Worm (Caenorhabditis elegans) whole organism, L3 larva: Measurements from ENCODE around the gene T09F3.5.

ENCODE experiments used
- R02D3.7 ChIP-seq: fragments of 150-350 bp; optimal IDR thresholded peaks from 2 replicates; lab custom pipeline; 2014; ENCODE audit warnings: missing biosample characterization, missing genetic modification characterization
- ZK546.5 ChIP-seq: sonication (generic microtip); optimal IDR thresholded peaks from 2 replicates; lab custom pipeline; 2017; ENCODE audit warnings: missing biosample characterization, missing genetic modification characterization
- ama-1 ChIP-seq: fragments of 150-350 bp; optimal IDR thresholded peaks from 2 replicates; lab custom pipeline; 2018
- ceh-16 ChIP-seq: sonication (generic microtip); optimal IDR thresholded peaks from 2 replicates; lab custom pipeline; 2017; ENCODE audit warnings: missing biosample characterization, missing genetic modification characterization
- ceh-28 ChIP-seq: fragments of 150-350 bp; optimal IDR thresholded peaks from 2 replicates; lab custom pipeline; 2014; ENCODE audit warnings: missing biosample characterization, missing genetic modification reagents, missing genetic modification characterization
- ceh-82 ChIP-seq: fragments of 150-350 bp; optimal IDR thresholded peaks from 2 replicates; lab custom pipeline; 2014; ENCODE audit warnings: missing biosample characterization, missing genetic modification characterization
- ceh-9 ChIP-seq: sonication (generic microtip); optimal IDR thresholded peaks from 2 replicates; lab custom pipeline; 2018; ENCODE audit warnings: missing biosample characterization, missing genetic modification characterization
- egl-27 ChIP-seq: sonication (generic microtip); optimal IDR thresholded peaks from 4 replicates; lab custom pipeline; 2017; ENCODE audit warnings: missing biosample characterization, missing genetic modification reagents, missing genetic modification characterization
- egl-5 ChIP-seq: fragments of 150-350 bp; optimal IDR thresholded peaks from 2 replicates; lab custom pipeline; 2017; ENCODE audit warnings: missing biosample characterization, missing genetic modification reagents, missing genetic modification characterization, inconsistent platforms
- elt-1 ChIP-seq: fragments of 150-350 bp; optimal IDR thresholded peaks from 2 replicates; lab custom pipeline; 2014; ENCODE audit warnings: missing biosample characterization, missing genetic modification characterization
- elt-2 ChIP-seq: sonication (generic microtip); optimal IDR thresholded peaks from 2 replicates; lab custom pipeline; 2016; ENCODE audit warnings: missing genetic modification reagents, mild to moderate bottlenecking, missing genetic modification characterization, missing compliant biosample characterization
- elt-3 ChIP-seq, 3 experiments: fragments of 150-350 bp in 1 of 3; sonication (generic microtip) in 2 of 3; optimal IDR thresholded peaks; 2 replicates in 2 of 3; 4 replicates in 1 of 3; lab custom pipeline; 2014 to 2017; ENCODE audit warnings: missing biosample characterization in 3 of 3, missing genetic modification characterization in 3 of 3
- fkh-10 ChIP-seq: sonication (generic microtip); optimal IDR thresholded peaks from 2 replicates; lab custom pipeline; 2017; ENCODE audit warnings: missing biosample characterization, missing genetic modification reagents, missing genetic modification characterization
- fos-1 ChIP-seq: fragments of 150-350 bp; optimal IDR thresholded peaks from 2 replicates; lab custom pipeline; 2014; ENCODE audit warnings: missing biosample characterization, missing genetic modification characterization
- jun-1 ChIP-seq: fragments of 150-350 bp; optimal IDR thresholded peaks from 2 replicates; lab custom pipeline; 2014; ENCODE audit warnings: missing biosample characterization, missing genetic modification reagents, missing genetic modification characterization
- lin-39 ChIP-seq: fragments of 150-350 bp; optimal IDR thresholded peaks from 2 replicates; lab custom pipeline; 2018; ENCODE audit warnings: missing biosample characterization, missing genetic modification reagents, missing genetic modification characterization
- lsy-12 ChIP-seq: sonication (generic microtip); optimal IDR thresholded peaks from 2 replicates; lab custom pipeline; 2016; ENCODE audit warnings: mild to moderate bottlenecking, missing genetic modification characterization, missing compliant biosample characterization
- mdl-1 ChIP-seq: fragments of 150-350 bp; optimal IDR thresholded peaks from 2 replicates; lab custom pipeline; 2014; ENCODE audit warnings: missing biosample characterization, missing genetic modification characterization
- nfya-1 ChIP-seq: sonication (generic microtip); optimal IDR thresholded peaks from 2 replicates; lab custom pipeline; 2017; ENCODE audit warnings: missing genetic modification characterization, mild to moderate bottlenecking, missing compliant biosample characterization, antibody characterized with exemption, moderate library complexity; ENCODE audit not compliant: insufficient read depth
- nhr-11 ChIP-seq: fragments of 150-350 bp; optimal IDR thresholded peaks from 2 replicates; lab custom pipeline; 2014; ENCODE audit warnings: missing biosample characterization, missing genetic modification characterization
- nhr-23 ChIP-seq: fragments of 150-350 bp; optimal IDR thresholded peaks from 2 replicates; lab custom pipeline; 2014; ENCODE audit warnings: missing biosample characterization, missing genetic modification reagents, missing genetic modification characterization
- nhr-25 ChIP-seq: sonication (generic microtip); optimal IDR thresholded peaks from 2 replicates; lab custom pipeline; 2017; ENCODE audit warnings: missing biosample characterization, missing genetic modification characterization
- nhr-43 ChIP-seq: sonication (generic microtip); optimal IDR thresholded peaks from 2 replicates; lab custom pipeline; 2016; ENCODE audit warnings: mild to moderate bottlenecking, missing genetic modification characterization, missing compliant biosample characterization; ENCODE audit not compliant: poor library complexity, severe bottlenecking
- nhr-67 ChIP-seq: fragments of 150-350 bp; optimal IDR thresholded peaks from 2 replicates; lab custom pipeline; 2014; ENCODE audit warnings: missing biosample characterization, missing genetic modification characterization
- nhr-77 ChIP-seq: fragments of 150-350 bp; optimal IDR thresholded peaks from 2 replicates; lab custom pipeline; 2014; ENCODE audit warnings: missing biosample characterization, missing genetic modification characterization
- pha-4 ChIP-seq: fragments of 150-350 bp; optimal IDR thresholded peaks from 2 replicates; lab custom pipeline; 2014; ENCODE audit warnings: missing biosample characterization, missing genetic modification reagents, missing genetic modification characterization
- pqm-1 ChIP-seq: fragments of 150-350 bp; optimal IDR thresholded peaks from 2 replicates; lab custom pipeline; 2017; ENCODE audit warnings: missing biosample characterization, missing genetic modification characterization, inconsistent platforms
- snpc-4 ChIP-seq: fragments of 150-350 bp; optimal IDR thresholded peaks from 2 replicates; lab custom pipeline; 2014; ENCODE audit warnings: missing biosample characterization, missing genetic modification characterization
- unc-39 ChIP-seq: sonication (generic microtip); optimal IDR thresholded peaks from 4 replicates; lab custom pipeline; 2017; ENCODE audit warnings: missing biosample characterization, missing genetic modification characterization
- unc-62 ChIP-seq: fragments of 150-350 bp; sonication (generic microtip); optimal IDR thresholded peaks from 4 replicates; lab custom pipeline; 2014; ENCODE audit warnings: missing biosample characterization, missing genetic modification reagents, missing genetic modification characterization

The T09F3.5 gene

ce11 chrII:10446300-10446699 is 49.6 kb downstream of the T09F3.5 start:
- TF ChIP-seq snpc-4, result peak; percentile 12
- TF ChIP-seq lsy-12 (tag; lab: Kevin White, UChicago), result no peak
- peak; percentile 48 for TF ChIP-seq elt-1 (tag; lab: Kevin White, UChicago)
- no peak for TF ChIP-seq R02D3.7 (tag; lab: Kevin White, UChicago)
- TF ChIP-seq nfya-1, result peak; percentile 15
- peak; percentile 43 for TF ChIP-seq jun-1 (tag; lab: Kevin White, UChicago)
- TF ChIP-seq unc-62, result no peak
- TF ChIP-seq nhr-23 (tag; lab: Kevin White, UChicago), result peak; percentile 26
- peak; percentile 58 for TF ChIP-seq pqm-1 (tag; lab: Kevin White, UChicago)
- no peak for TF ChIP-seq nhr-67 (tag; lab: Kevin White, UChicago)
- TF ChIP-seq elt-2 (tag; lab: Kevin White, UChicago), result peak; percentile 68
- peak; percentile 8 for TF ChIP-seq pha-4 (tag; lab: Kevin White, UChicago)
- peak; percentile 10 for TF ChIP-seq nhr-43 (tag; lab: Kevin White, UChicago)
- TF ChIP-seq, all 47 proteins: peak for 9

ce11 chrII:10446814-10447213 is 50.1 kb downstream of the T09F3.5 start:
- TF ChIP-seq pha-4 (tag; lab: Kevin White, UChicago) (peak; percentile 75), nhr-77 (tag; lab: Kevin White, UChicago) (no peak), lin-39 (no peak), unc-39 (tag; lab: Kevin White, UChicago) (no peak), ceh-28 (no peak), ceh-82 (tag; lab: Kevin White, UChicago) (no peak)

- TF ChIP-seq egl-27 (tag; lab: Kevin White, UChicago), result no peak
- TF ChIP-seq elt-3 (tag; optimal IDR thresholded peaks at IDR 0.05; lab: Kevin White, UChicago), result peak; percentile 19 to 56 (median 50)
- peak; percentile 95 for TF ChIP-seq pqm-1 (tag; lab: Kevin White, UChicago)
- peak; percentile 27 for TF ChIP-seq elt-1 (tag; lab: Kevin White, UChicago)
- TF ChIP-seq nhr-67 (tag; lab: Kevin White, UChicago), result no peak
- TF ChIP-seq nhr-25 (tag; lab: Kevin White, UChicago), result peak; percentile 75
- no peak for TF ChIP-seq ZK546.5 (tag; lab: Kevin White, UChicago)
- TF ChIP-seq unc-62, result no peak
- peak; percentile 18 for TF ChIP-seq lsy-12 (tag; lab: Kevin White, UChicago)
- TF ChIP-seq pha-4 (tag; lab: Kevin White, UChicago), result peak; percentile 40
- TF ChIP-seq elt-2 (tag; lab: Kevin White, UChicago), result peak; percentile 95
- TF ChIP-seq ama-1 (lab: Kevin White, UChicago), result peak; percentile 91
- no peak for TF ChIP-seq fkh-10 (GFP tag; lab: Kevin White, UChicago)
- TF ChIP-seq lin-39, result no peak
- TF ChIP-seq nhr-43 (tag; lab: Kevin White, UChicago), result peak; percentile 71
- TF ChIP-seq nhr-11 (tag; lab: Kevin White, UChicago), result peak; percentile 10
- no peak for TF ChIP-seq ceh-9 (tag; lab: Kevin White, UChicago)
- no peak for TF ChIP-seq fos-1
- peak; percentile 28 for TF ChIP-seq nfya-1
- TF ChIP-seq egl-5, result no peak
- TF ChIP-seq nhr-23 (tag; lab: Kevin White, UChicago), result peak; percentile 54
- peak; percentile 29 for TF ChIP-seq jun-1 (tag; lab: Kevin White, UChicago)
- TF ChIP-seq mdl-1 (tag; lab: Kevin White, UChicago), result peak; percentile 39
- no peak for TF ChIP-seq ceh-16 (tag; lab: Kevin White, UChicago)
- TF ChIP-seq, all 47 proteins: peak for 14
Measured at ce11 chrII:10447348-10448316, 51.0 kb downstream of the T09F3.5 start, which contains the start of gene ZK673.2. TSS of gene ZK673.2 (plus strand) at chrII:10448266.
